Worm (Caenorhabditis elegans) whole organism, late embryonic: ENCODE results near the gene Y41G9A.10.

Experiments used
- F13H6.1 ChIP-seq: sonication (generic microtip); optimal IDR thresholded peaks from 2 replicates; lab custom pipeline; 2016; ENCODE audit warnings: missing genetic modification characterization, missing compliant biosample characterization
- ama-1 ChIP-seq: fragments of 150-350 bp; optimal IDR thresholded peaks from 2 replicates; lab custom pipeline; 2014
- ceh-14 ChIP-seq: sonication (generic microtip); optimal IDR thresholded peaks from 2 replicates; lab custom pipeline; 2016; ENCODE audit warnings: missing genotype, missing genetic modification characterization, missing compliant biosample characterization
- ceh-30 ChIP-seq: fragments of 150-350 bp; optimal IDR thresholded peaks from 2 replicates; lab custom pipeline; 2014; ENCODE audit warnings: missing biosample characterization, missing genetic modification characterization
- ceh-9 ChIP-seq: sonication (generic microtip); optimal IDR thresholded peaks from 2 replicates; lab custom pipeline; 2016; ENCODE audit warnings: mild to moderate bottlenecking, missing genetic modification characterization, inconsistent platforms, missing compliant biosample characterization
- hlh-15 ChIP-seq: sonication (generic microtip); optimal IDR thresholded peaks from 2 replicates; lab custom pipeline; 2016; ENCODE audit warnings: missing genetic modification characterization, missing compliant biosample characterization
- nfya-1 ChIP-seq: sonication (generic microtip); optimal IDR thresholded peaks from 2 replicates; lab custom pipeline; 2017; ENCODE audit warnings: missing genetic modification characterization, mild to moderate bottlenecking, missing compliant biosample characterization, antibody characterized with exemption, moderate library complexity
- nhr-11 ChIP-seq: fragments of 150-350 bp; optimal IDR thresholded peaks from 2 replicates; lab custom pipeline; 2014; ENCODE audit warnings: missing biosample characterization, missing genetic modification characterization
- pha-2 ChIP-seq: sonication (generic microtip); optimal IDR thresholded peaks from 2 replicates; lab custom pipeline; 2017; ENCODE audit warnings: mild to moderate bottlenecking, missing genetic modification characterization, missing compliant biosample characterization
- pha-4 ChIP-seq: fragments of 150-350 bp; optimal IDR thresholded peaks from 2 replicates; lab custom pipeline; 2018; ENCODE audit warnings: missing biosample characterization, missing genetic modification reagents, missing genetic modification characterization
- ref-2 ChIP-seq: sonication (generic microtip); optimal IDR thresholded peaks from 2 replicates; lab custom pipeline; 2016; ENCODE audit warnings: missing genetic modification characterization, missing compliant biosample characterization
- sdc-2 ChIP-seq: sonication (generic microtip); optimal IDR thresholded peaks from 2 replicates; lab custom pipeline; 2016; ENCODE audit warnings: missing genotype, missing genetic modification characterization, missing compliant biosample characterization
- unc-3 ChIP-seq, 2 experiments: fragments of 200-800 bp in 1 of 2; sonication (Bioruptor generic) in 1 of 2; sonication (generic microtip) in 1 of 2; conservative IDR thresholded peaks in 1 of 2; optimal IDR thresholded peaks in 1 of 2; 2 replicates each; pipeline versions ENCODE4 v1.3.6 to Lab custom; 2016 to 2022; ENCODE audit warnings: missing compliant biosample characterization in 2 of 2, missing genetic modification characterization in 2 of 2, missing genetic modification reagents in 1 of 2
- unc-55 ChIP-seq: sonication (generic microtip); optimal IDR thresholded peaks from 2 replicates; lab custom pipeline; 2017; ENCODE audit warnings: missing biosample characterization, missing genetic modification reagents, missing genetic modification characterization

ce11 chrX:2969447-2969989, 23.2 kb upstream of the Y41G9A.10 start:
- TF ChIP-seq F13H6.1 (no peak), nfya-1 (tag; lab: Kevin White, UChicago) (no peak), hlh-15 (tag; lab: Kevin White, UChicago) (no peak), ceh-14 (tag; lab: Kevin White, UChicago) (no peak), nhr-11 (tag; lab: Kevin White, UChicago) (no peak), sdc-2 (tag; lab: Kevin White, UChicago) (no peak), unc-3 (GFP tag; conservative IDR thresholded peaks at IDR 0.05; lab: Robert Waterston, UW) (no peak), unc-3 (tag; optimal IDR thresholded peaks at IDR 0.05; lab: Kevin White, UChicago) (no peak), ref-2 (no peak), ama-1 (lab: Kevin White, UChicago) (no peak), pha-2 (tag; lab: Kevin White, UChicago) (no peak), unc-55 (GFP tag; lab: Kevin White, UChicago) (no peak), pha-4 (no peak), ceh-9 (no peak), ceh-30 (tag; lab: Kevin White, UChicago) (no peak)
